Fruit fly (Drosophila melanogaster): Measurements from ENCODE around the gene CG44259.

DNA sequence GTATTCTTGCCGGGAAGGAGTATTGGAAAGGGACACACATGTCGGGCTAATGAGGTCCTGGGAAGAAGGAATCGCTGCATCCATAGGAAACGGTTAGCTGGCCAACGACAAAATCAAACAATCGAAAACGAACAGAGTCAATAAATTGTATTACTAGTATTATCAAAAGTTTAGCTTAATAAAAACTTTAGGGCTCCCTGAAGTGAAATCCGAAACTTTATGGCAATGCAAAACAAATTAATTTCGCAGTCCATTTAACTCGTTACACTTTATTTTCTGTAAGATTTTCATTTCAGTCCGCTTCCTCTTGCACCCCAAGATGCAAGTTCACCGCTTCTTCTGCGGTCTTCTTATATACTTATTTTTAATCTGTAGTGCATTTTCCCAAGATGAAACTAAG is 30.4 kb upstream of the CG44259 start, which contains the start of gene CG31419:
- TF ChIP-seq psq (optimal IDR thresholded peaks at IDR 0.05) (no peak), CG8478 (optimal IDR thresholded peaks at IDR 0.05) (no peak), pan (optimal IDR thresholded peaks at IDR 0.05) (no peak), usp (GFP tag; optimal IDR thresholded peaks at IDR 0.05) (no peak)
